Worm (Caenorhabditis elegans) whole organism, L3 larva: ENCODE results near the gene cin-4.

Experiments used
- ama-1 ChIP-seq: fragments of 150-350 bp; optimal IDR thresholded peaks from 2 replicates; lab custom pipeline; 2018
- ceh-28 ChIP-seq: fragments of 150-350 bp; optimal IDR thresholded peaks from 2 replicates; lab custom pipeline; 2014; ENCODE audit warnings: missing biosample characterization, missing genetic modification reagents, missing genetic modification characterization
- fos-1 ChIP-seq: fragments of 150-350 bp; optimal IDR thresholded peaks from 2 replicates; lab custom pipeline; 2014; ENCODE audit warnings: missing biosample characterization, missing genetic modification characterization
- nfya-1 ChIP-seq: sonication (generic microtip); optimal IDR thresholded peaks from 2 replicates; lab custom pipeline; 2017; ENCODE audit warnings: missing genetic modification characterization, mild to moderate bottlenecking, missing compliant biosample characterization, antibody characterized with exemption, moderate library complexity; ENCODE audit not compliant: insufficient read depth
- nhr-25 ChIP-seq: sonication (generic microtip); optimal IDR thresholded peaks from 2 replicates; lab custom pipeline; 2017; ENCODE audit warnings: missing biosample characterization, missing genetic modification characterization
- skn-1 ChIP-seq: fragments of 150-350 bp; optimal IDR thresholded peaks from 2 replicates; lab custom pipeline; 2014; ENCODE audit warnings: missing biosample characterization, missing genetic modification characterization

ce11 chrII:7037659-7038342 lies at the start of gene cin-4:
- TF ChIP-seq ama-1 (lab: Kevin White, UChicago), result no peak
- TF ChIP-seq fos-1 (tag; lab: Kevin White, UChicago), result no peak
- TF ChIP-seq ceh-28 (tag; lab: Kevin White, UChicago), result no peak
- no peak for TF ChIP-seq nfya-1 (tag; lab: Kevin White, UChicago)
- no peak for TF ChIP-seq skn-1 (tag; lab: Kevin White, UChicago)
- no peak for TF ChIP-seq nhr-25 (tag; lab: Kevin White, UChicago)
